Worm (Caenorhabditis elegans): Measurements from ENCODE around the gene C17F4.8.

DNA sequence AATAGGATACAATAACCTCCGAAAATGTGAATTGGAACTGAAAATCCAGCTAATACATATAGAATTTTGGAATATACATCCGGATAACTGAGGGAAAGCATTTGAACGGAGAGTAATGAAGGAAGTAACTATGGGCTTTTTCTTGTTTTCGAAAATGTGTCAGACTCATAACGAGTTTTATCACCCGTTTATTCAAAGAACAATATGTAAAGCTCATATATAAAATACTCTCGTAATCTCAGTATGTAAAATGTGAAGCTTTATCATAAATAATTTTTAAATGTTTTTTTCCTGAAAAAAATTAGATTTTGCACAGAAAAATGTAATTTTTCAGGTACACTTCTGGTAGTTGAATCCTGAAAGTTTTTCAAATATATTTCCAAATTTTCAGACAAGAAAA lies 4.2 kb downstream of the C17F4.8 start, which contains the start of gene srh-297:
- TF ChIP-seq hmbx-1 (tag; optimal IDR thresholded peaks at IDR 0.05): no peak
- TF ChIP-seq ama-1 (optimal IDR thresholded peaks at IDR 0.05): no peak
- no peak for TF ChIP-seq aly-1 (tag; optimal IDR thresholded peaks at IDR 0.05)
- no peak for TF ChIP-seq ceh-13 (GFP tag; optimal IDR thresholded peaks at IDR 0.05)
- TF ChIP-seq tbx-37 (GFP tag; conservative IDR thresholded peaks at IDR 0.05): no peak
- TF ChIP-seq hnd-1 (tag; optimal IDR thresholded peaks at IDR 0.05): no peak
- TF ChIP-seq pes-1 (GFP tag; IDR thresholded peaks at IDR 0.05): no peak
- TF ChIP-seq tra-4 (tag; optimal IDR thresholded peaks at IDR 0.05): no peak

Measured in whole organism, early embryonic.